Worm (Caenorhabditis elegans): ENCODE measurements around the gene T26A5.6.

T26A5.6 gene

DNA sequence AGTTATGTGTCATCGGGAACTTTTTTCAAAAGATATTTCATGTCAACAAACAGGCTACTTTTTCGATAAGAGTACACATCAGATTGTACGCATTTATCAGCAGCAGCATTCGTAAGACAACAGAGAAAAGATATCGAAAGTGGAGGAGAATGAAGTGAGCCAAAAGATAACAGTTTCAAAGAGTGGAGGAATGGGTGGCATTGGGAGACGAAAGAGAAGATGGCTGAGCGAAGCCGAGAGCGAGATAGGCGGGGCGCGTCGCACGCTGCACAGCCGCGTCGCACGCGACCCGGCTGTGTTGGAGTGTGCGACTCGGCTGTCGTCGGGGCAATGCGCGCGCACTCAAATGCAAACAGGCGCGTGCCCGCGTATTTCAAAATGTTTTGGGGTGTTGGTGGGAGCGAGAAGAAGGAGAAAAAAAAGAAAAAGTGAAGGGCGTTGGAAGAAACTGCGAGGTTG is 13.6 kb upstream of the T26A5.6 start (continued):
- TF ChIP-seq R02D3.7 (tag; optimal IDR thresholded peaks at IDR 0.05) (no peak), aly-2 (tag; optimal IDR thresholded peaks at IDR 0.05) (no peak), daf-8 (GFP tag; IDR thresholded peaks at IDR 0.05) (no peak), nhr-77 (tag; optimal IDR thresholded peaks at IDR 0.05) (peak; percentile 85), ZK337.2 (GFP tag; IDR thresholded peaks at IDR 0.05) (no peak), egl-27 (tag; optimal IDR thresholded peaks at IDR 0.05) (no peak), daf-19 (GFP tag; conservative IDR thresholded peaks at IDR 0.05) (no peak), F37D6.2 (tag; optimal IDR thresholded peaks at IDR 0.05) (peak; percentile 47), saeg-2 (GFP tag; IDR thresholded peaks at IDR 0.05) (peak; percentile 70; the same call in 1 of the 2 replicates), dmd-6 (GFP tag; IDR thresholded peaks at IDR 0.05) (peak; percentile 95), Y105C5A.15 (GFP tag; IDR thresholded peaks at IDR 0.05) (peak; percentile 81; the same call in 1 of the 2 replicates), aha-1 (tag) (peak; percentile 95), mxl-2 (GFP tag; conservative IDR thresholded peaks at IDR 0.05) (no peak; the same call in 1 of the 2 replicates), pqm-1 (tag; optimal IDR thresholded peaks at IDR 0.05) (peak; percentile 96), dve-1 (tag; optimal IDR thresholded peaks at IDR 0.05; ENCODE audit: insufficient read depth) (peak; percentile 96), duxl-1 (tag; optimal IDR thresholded peaks at IDR 0.05; ENCODE audit: poor library complexity) (peak; percentile 60), lin-38 (GFP tag; IDR thresholded peaks at IDR 0.05) (peak; percentile 84), ZK546.5 (tag; optimal IDR thresholded peaks at IDR 0.05) (no peak), madf-9 (GFP tag; conservative IDR thresholded peaks at IDR 0.05) (peak; percentile 76), F10B5.3 (tag; optimal IDR thresholded peaks at IDR 0.05) (peak; percentile 73), ces-1 (GFP tag; optimal IDR thresholded peaks at IDR 0.05) (no peak), skn-1 (tag; optimal IDR thresholded peaks at IDR 0.05) (no peak), vab-7 (GFP tag; IDR thresholded peaks at IDR 0.05) (peak; percentile 68), Y48G9A.11 (GFP tag; IDR thresholded peaks at IDR 0.05) (peak; percentile 40; the same call in 1 of the 2 replicates), lsy-2 (tag; optimal IDR thresholded peaks at IDR 0.05) (peak; percentile 22 to 78), ceh-32 (tag; optimal IDR thresholded peaks at IDR 0.05; ENCODE audit: poor library complexity) (peak; percentile 36), lin-13 (GFP tag; optimal IDR thresholded peaks at IDR 0.05) (peak; percentile 71)

- TF ChIP-seq zfp-3 (GFP tag; conservative IDR thresholded peaks at IDR 0.05) (0 out of 2 replicates have a peak, but pooled peaks have one; percentile 2), ctbp-1 (GFP tag; IDR thresholded peaks at IDR 0.05) (no peak)
Measured at ce11 chrIII:6463679-6464078, 13.2 kb upstream of the T26A5.6 start, which contains the start of gene dlc-1. Gene dlc-1 (minus strand): TSS chrIII:6463779.

- 0 out of 2 replicates have a peak, but pooled peaks have one; percentile 28 for TF ChIP-seq snpc-1.2 (GFP tag; IDR thresholded peaks at IDR 0.05)
- peak; percentile 72; the same call in 1 of the 2 replicates for TF ChIP-seq Y75B8A.6 (GFP tag; IDR thresholded peaks at IDR 0.05)
- peak; percentile 60 for TF ChIP-seq duxl-1 (tag; optimal IDR thresholded peaks at IDR 0.05; ENCODE audit: poor library complexity)
- TF ChIP-seq F44E2.7 (GFP tag; IDR thresholded peaks at IDR 0.05): 0 out of 2 replicates have a peak, but pooled peaks have one; percentile 2
- peak; percentile 61 for TF ChIP-seq nhr-102 (tag; optimal IDR thresholded peaks at IDR 0.05)
- TF ChIP-seq F37D6.2 (tag; optimal IDR thresholded peaks at IDR 0.05): no peak
- 0 out of 2 replicates have a peak, but pooled peaks have one; percentile 7 for TF ChIP-seq lin-1 (GFP tag; IDR thresholded peaks at IDR 0.05)
- TF ChIP-seq ama-1 (optimal IDR thresholded peaks at IDR 0.05): peak; percentile 93
- TF ChIP-seq T26A8.4 (GFP tag; IDR thresholded peaks at IDR 0.05): peak; percentile 57
- TF ChIP-seq tra-1 (GFP tag; IDR thresholded peaks at IDR 0.05): no peak
- TF ChIP-seq Y5F2A.4 (GFP tag; optimal IDR thresholded peaks at IDR 0.05): peak; percentile 14
- TF ChIP-seq Y48G9A.11 (GFP tag; IDR thresholded peaks at IDR 0.05): peak; percentile 62
- peak; percentile 52; the same call in 1 of the 2 replicates for TF ChIP-seq pha-4 (GFP tag; IDR thresholded peaks at IDR 0.05)
- no peak for TF ChIP-seq pha-4 (tag; optimal IDR thresholded peaks at IDR 0.05)
- TF ChIP-seq daf-16 (GFP tag; optimal IDR thresholded peaks at IDR 0.05): peak in 1 of 2 experiments; percentile 13
- peak; percentile 28 for TF ChIP-seq daf-16 (tag; optimal IDR thresholded peaks at IDR 0.05)
- peak in 1 of 2 experiments; percentile 53 for TF ChIP-seq lsy-2 (tag; optimal IDR thresholded peaks at IDR 0.05)
- no peak for TF ChIP-seq nhr-10 (tag; optimal IDR thresholded peaks at IDR 0.05)
- 0 out of 2 replicates have a peak, but pooled peaks have one; percentile 18 for TF ChIP-seq dmd-6 (GFP tag; IDR thresholded peaks at IDR 0.05)
- TF ChIP-seq unc-62 (GFP tag; optimal IDR thresholded peaks at IDR 0.05 in 1 of 2): peak in 1 of 2 experiments; percentile 33
- no peak for TF ChIP-seq unc-62 (tag; optimal IDR thresholded peaks at IDR 0.05)
- TF ChIP-seq zfp-3 (GFP tag; conservative IDR thresholded peaks at IDR 0.05): peak; percentile 43; the same call in 1 of the 2 replicates
- 0 out of 2 replicates have a peak, but pooled peaks have one; percentile 26 for TF ChIP-seq dmd-8 (GFP tag; IDR thresholded peaks at IDR 0.05)
- TF ChIP-seq spr-1 (tag; optimal IDR thresholded peaks at IDR 0.05): peak; percentile 20
- no peak for TF ChIP-seq zip-2 (tag; optimal IDR thresholded peaks at IDR 0.05)
Measured at ce11 chrIII:6462610-6463009, 12.1 kb upstream of the T26A5.6 start, which contains the start of gene T26A5.8. Gene T26A5.8 (minus strand): TSS chrIII:6462856.

Data from whole organism, L4 larva.